Worm (Caenorhabditis elegans) whole organism, L2 larva: ENCODE results near the gene T20B3.14.

ENCODE experiments used
- F13H6.1 ChIP-seq: sonication (generic microtip); optimal IDR thresholded peaks from 2 replicates; lab custom pipeline; 2016; ENCODE audit warnings: missing genetic modification characterization, missing compliant biosample characterization
- R02D3.7 ChIP-seq: fragments of 150-350 bp; optimal IDR thresholded peaks from 2 replicates; lab custom pipeline; 2014; ENCODE audit warnings: missing biosample characterization, missing genetic modification characterization
- alr-1 ChIP-seq: fragments of 150-350 bp; optimal IDR thresholded peaks from 2 replicates; lab custom pipeline; 2014; ENCODE audit warnings: missing biosample characterization, missing genetic modification characterization
- aly-2 ChIP-seq: fragments of 150-350 bp; optimal IDR thresholded peaks from 2 replicates; lab custom pipeline; 2014; ENCODE audit warnings: missing biosample characterization, missing genetic modification characterization
- ama-1 ChIP-seq: fragments of 150-350 bp; optimal IDR thresholded peaks from 2 replicates; lab custom pipeline; 2018; ENCODE audit warnings: inconsistent platforms
- blmp-1 ChIP-seq: sonication (generic microtip); optimal IDR thresholded peaks from 2 replicates; lab custom pipeline; 2017; ENCODE audit warnings: missing genetic modification characterization, mild to moderate bottlenecking, missing compliant biosample characterization, antibody characterized with exemption, moderate library complexity; ENCODE audit not compliant: insufficient read depth
- ceh-16 ChIP-seq: fragments of 150-350 bp; optimal IDR thresholded peaks from 2 replicates; lab custom pipeline; 2014; ENCODE audit warnings: missing biosample characterization, missing genetic modification characterization
- crh-2 ChIP-seq: sonication (generic microtip); optimal IDR thresholded peaks from 2 replicates; lab custom pipeline; 2017; ENCODE audit warnings: missing biosample characterization, missing genetic modification characterization
- dmd-4 ChIP-seq: sonication (generic microtip); optimal IDR thresholded peaks from 2 replicates; lab custom pipeline; 2017; ENCODE audit warnings: missing biosample characterization, missing genetic modification characterization
- egl-27 ChIP-seq: sonication (generic microtip); optimal IDR thresholded peaks from 3 replicates; lab custom pipeline; 2017; ENCODE audit warnings: missing biosample characterization, missing genetic modification reagents, missing genetic modification characterization
- elt-1 ChIP-seq: fragments of 150-350 bp; optimal IDR thresholded peaks from 2 replicates; lab custom pipeline; 2014; ENCODE audit warnings: missing biosample characterization, missing genetic modification characterization
- elt-3 ChIP-seq: sonication (generic microtip); optimal IDR thresholded peaks from 2 replicates; lab custom pipeline; 2017; ENCODE audit warnings: missing biosample characterization, missing genetic modification characterization
- fos-1 ChIP-seq: fragments of 150-350 bp; optimal IDR thresholded peaks from 2 replicates; lab custom pipeline; 2014; ENCODE audit warnings: missing biosample characterization, missing genetic modification characterization
- gmeb-1 ChIP-seq: fragments of 150-350 bp; optimal IDR thresholded peaks from 2 replicates; lab custom pipeline; 2014; ENCODE audit warnings: missing biosample characterization, missing genetic modification characterization
- lin-11 ChIP-seq: fragments of 150-350 bp; sonication (generic microtip); optimal IDR thresholded peaks from 2 replicates; lab custom pipeline; 2014; ENCODE audit warnings: missing biosample characterization, missing genetic modification characterization, inconsistent platforms, mixed read lengths
- lin-13 ChIP-seq: fragments of 150-350 bp; optimal IDR thresholded peaks from 2 replicates; lab custom pipeline; 2014; ENCODE audit warnings: missing biosample characterization, missing genetic modification reagents, missing genetic modification characterization
- lin-39 ChIP-seq: fragments of 150-350 bp; optimal IDR thresholded peaks from 2 replicates; lab custom pipeline; 2014; ENCODE audit warnings: missing biosample characterization, missing genetic modification reagents, missing genetic modification characterization
- lsy-2 ChIP-seq, 2 experiments: fragments of 150-350 bp in 1 of 2; sonication (generic microtip) in 1 of 2; optimal IDR thresholded peaks; 2 replicates each; lab custom pipeline; 2014 to 2017; ENCODE audit warnings: missing biosample characterization in 2 of 2, missing genetic modification characterization in 2 of 2
- mab-5 ChIP-seq: fragments of 150-350 bp; optimal IDR thresholded peaks from 2 replicates; lab custom pipeline; 2014; ENCODE audit warnings: missing biosample characterization, missing genetic modification characterization
- mbf-1 ChIP-seq: sonication (generic microtip); optimal IDR thresholded peaks from 2 replicates; lab custom pipeline; 2017; ENCODE audit warnings: missing biosample characterization, missing genetic modification characterization
- nhr-12 ChIP-seq: fragments of 150-350 bp; optimal IDR thresholded peaks from 2 replicates; lab custom pipeline; 2014; ENCODE audit warnings: missing biosample characterization, missing genetic modification characterization
- nhr-129 ChIP-seq: fragments of 150-350 bp; optimal IDR thresholded peaks from 2 replicates; lab custom pipeline; 2014; ENCODE audit warnings: missing biosample characterization, missing genetic modification characterization
- nhr-21 ChIP-seq: fragments of 150-350 bp; optimal IDR thresholded peaks from 2 replicates; lab custom pipeline; 2014; ENCODE audit warnings: missing biosample characterization, missing genetic modification characterization
- nhr-23 ChIP-seq: fragments of 150-350 bp; optimal IDR thresholded peaks from 2 replicates; lab custom pipeline; 2014; ENCODE audit warnings: missing biosample characterization, missing genetic modification reagents, missing genetic modification characterization
- nhr-25 ChIP-seq: fragments of 150-350 bp; sonication (generic microtip); optimal IDR thresholded peaks from 3 replicates; lab custom pipeline; 2014; ENCODE audit warnings: missing biosample characterization, missing genetic modification characterization
- nhr-6 ChIP-seq: fragments of 150-350 bp; optimal IDR thresholded peaks from 2 replicates; lab custom pipeline; 2014; ENCODE audit warnings: missing biosample characterization, missing genetic modification characterization
- peb-1 ChIP-seq: fragments of 150-350 bp; optimal IDR thresholded peaks from 2 replicates; lab custom pipeline; 2014; ENCODE audit warnings: missing biosample characterization, missing genetic modification characterization
- sma-9 ChIP-seq, 2 experiments: fragments of 150-350 bp in 1 of 2; sonication (generic microtip) in 1 of 2; optimal IDR thresholded peaks; 2 replicates each; lab custom pipeline; 2014 to 2016; ENCODE audit warnings: missing genetic modification characterization in 2 of 2, mild to moderate bottlenecking in 1 of 2, missing biosample characterization in 1 of 2, missing compliant biosample characterization in 1 of 2, missing genetic modification reagents in 1 of 2, moderate library complexity in 1 of 2
- unc-39 ChIP-seq: fragments of 150-350 bp; optimal IDR thresholded peaks from 2 replicates; lab custom pipeline; 2014; ENCODE audit warnings: missing biosample characterization, missing genetic modification characterization
- unc-55 ChIP-seq: fragments of 150-350 bp; sonication (generic microtip); optimal IDR thresholded peaks from 3 replicates; lab custom pipeline; 2014; ENCODE audit warnings: missing biosample characterization, missing genetic modification reagents, missing genetic modification characterization
- unc-62 ChIP-seq: fragments of 150-350 bp; optimal IDR thresholded peaks from 2 replicates; lab custom pipeline; 2014; ENCODE audit warnings: missing biosample characterization, missing genetic modification reagents, missing genetic modification characterization
- ztf-1 ChIP-seq: fragments of 200-800 bp; sonication (Bioruptor generic); conservative IDR thresholded peaks from 2 replicates; pipeline ENCODE4 v1.3.6; 2022; ENCODE audit warnings: missing genetic modification characterization, missing compliant biosample characterization
- ztf-4 ChIP-seq: fragments of 150-350 bp; optimal IDR thresholded peaks from 2 replicates; lab custom pipeline; 2014; ENCODE audit warnings: missing biosample characterization, missing genetic modification characterization

T20B3.14 gene

ce11 chrV:16853956-16854683, 33.0 kb upstream of the T20B3.14 start, which contains the start of the genes clec-35 and clec-27:
clec-35 (minus strand) TSS chrV:16854056.
clec-27 (plus strand) TSS chrV:16854633.
- TF ChIP-seq unc-39 (tag; lab: Kevin White, UChicago) = no peak
- TF ChIP-seq mab-5 (tag; lab: Kevin White, UChicago) = no peak
- TF ChIP-seq lsy-2 (tag; optimal IDR thresholded peaks at IDR 0.05; lab: Kevin White, UChicago) = no peak
- no peak for TF ChIP-seq lin-13 (GFP tag; lab: Kevin White, UChicago)
- no peak for TF ChIP-seq gmeb-1 (tag; lab: Kevin White, UChicago)
- TF ChIP-seq F13H6.1 (tag; lab: Kevin White, UChicago) = no peak
- TF ChIP-seq ama-1 (lab: Kevin White, UChicago) = no peak

ce11 chrV:16852002-16852401, 30.9 kb upstream of the T20B3.14 start, which contains the start of gene clec-37:
clec-37 (minus strand) TSS chrV:16852102.
- TF ChIP-seq F13H6.1 (tag; lab: Kevin White, UChicago) (no peak), unc-55 (GFP tag; lab: Kevin White, UChicago) (no peak)

DNA sequence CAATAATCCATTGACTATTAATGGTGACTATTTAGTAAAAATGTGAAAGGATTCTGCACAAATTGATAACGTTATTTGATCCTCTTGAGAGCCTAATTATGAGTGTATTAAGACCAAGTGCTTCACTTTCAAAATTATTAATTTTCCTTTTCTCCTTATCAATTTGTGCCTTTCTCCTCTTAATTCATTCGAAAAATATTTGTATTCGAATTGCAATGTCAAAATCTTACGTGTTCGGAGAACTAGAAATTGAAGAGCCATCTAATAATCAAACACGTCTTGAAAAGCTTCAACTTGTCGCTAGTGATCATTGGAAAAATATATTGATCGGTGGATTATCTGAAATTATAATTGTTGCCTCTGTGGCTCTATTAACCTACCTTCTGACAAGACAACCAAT, 27.4 kb upstream of the T20B3.14 start, which contains the start of the genes clec-36 and clec-26:
TSS of gene clec-36 (minus strand) at position 101 of the 400 bp plus-strand sequence.
TSS of gene clec-26 (plus strand) at position 114 of the 400 bp plus-strand sequence.
- TF ChIP-seq alr-1 (tag; lab: Kevin White, UChicago) (no peak), lsy-2 (tag; optimal IDR thresholded peaks at IDR 0.05; lab: Kevin White, UChicago) (no peak), crh-2 (tag; lab: Kevin White, UChicago) (no peak), ama-1 (lab: Kevin White, UChicago) (no peak), egl-27 (tag; lab: Kevin White, UChicago) (no peak)
- TF ChIP-seq, all 48 proteins: peak for 0

DNA sequence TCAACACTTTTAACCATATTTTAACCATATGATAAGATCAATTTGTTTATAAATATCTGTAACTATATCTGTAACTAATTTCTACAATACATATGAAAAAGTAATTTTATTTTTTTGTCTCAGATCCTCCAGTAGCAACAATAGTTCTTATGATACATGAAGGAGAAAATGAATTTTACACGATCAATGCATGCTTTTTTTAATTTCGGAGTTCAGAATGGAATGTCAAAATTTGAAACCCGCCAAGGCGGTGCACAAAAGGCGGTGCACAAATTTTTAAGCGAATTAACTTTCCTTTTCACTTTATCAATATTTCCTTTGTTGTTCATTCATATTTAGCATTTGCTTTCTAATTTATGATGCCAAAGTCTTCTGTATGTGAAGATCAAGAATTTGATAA, 21.8 kb upstream of the T20B3.14 start, which contains the start of gene clec-25:
TSS of gene clec-25 (plus strand) at position 301 of the 400 bp plus-strand sequence.
- TF ChIP-seq nhr-23 (tag; lab: Kevin White, UChicago) (no peak), crh-2 (tag; lab: Kevin White, UChicago) (no peak), unc-39 (tag; lab: Kevin White, UChicago) (no peak), ztf-1 (GFP tag; lab: Robert Waterston, UW) (no peak), F13H6.1 (tag; lab: Kevin White, UChicago) (no peak), ztf-4 (tag; lab: Kevin White, UChicago) (no peak), nhr-6 (no peak), ceh-16 (tag; lab: Kevin White, UChicago) (no peak), lin-39 (tag; lab: Kevin White, UChicago) (no peak), nhr-129 (no peak), elt-3 (no peak)

ce11 chrV:16840961-16841360, 19.8 kb upstream of the T20B3.14 start, which contains the start of gene clec-40:
clec-40 (minus strand) TSS chrV:16841061.
- TF ChIP-seq nhr-25 (tag; lab: Kevin White, UChicago) (no peak), nhr-12 (tag; lab: Kevin White, UChicago) (no peak), elt-1 (no peak), sma-9 (GFP tag; optimal IDR thresholded peaks at IDR 0.05; lab: Kevin White, UChicago) (no peak), sma-9 (tag; optimal IDR thresholded peaks at IDR 0.05; lab: Kevin White, UChicago) (no peak), ztf-1 (GFP tag; lab: Robert Waterston, UW) (no peak), unc-62 (GFP tag; lab: Kevin White, UChicago) (no peak), crh-2 (tag; lab: Kevin White, UChicago) (no peak)

- peak; percentile 50 for TF ChIP-seq sma-9 (GFP tag; optimal IDR thresholded peaks at IDR 0.05; lab: Kevin White, UChicago)
- no peak for TF ChIP-seq sma-9 (tag; optimal IDR thresholded peaks at IDR 0.05; lab: Kevin White, UChicago)
- no peak for TF ChIP-seq lsy-2 (tag; optimal IDR thresholded peaks at IDR 0.05; lab: Kevin White, UChicago)
- peak; percentile 76 for TF ChIP-seq fos-1
Measured at ce11 chrV:16840283-16840682, 19.2 kb upstream of the T20B3.14 start.

DNA sequence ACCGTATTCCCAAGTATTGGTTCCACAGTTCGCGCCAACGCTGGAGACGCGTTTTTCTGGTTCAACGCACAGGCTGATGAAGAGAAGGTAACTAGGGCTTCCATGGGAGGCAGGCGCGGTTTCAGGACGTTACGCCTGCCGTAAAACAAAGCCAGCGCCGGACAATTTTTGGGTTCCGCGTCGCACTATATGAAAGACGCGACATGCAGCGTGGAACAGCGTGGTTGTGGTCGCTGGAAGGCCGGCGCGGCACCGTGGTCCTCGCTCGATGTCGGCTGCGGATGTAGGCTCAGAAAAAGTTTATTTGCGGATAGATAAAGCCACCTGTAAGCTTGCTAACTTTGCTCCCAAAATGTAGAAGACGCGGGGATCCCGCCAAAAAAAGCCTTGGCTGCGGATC, 17.3 kb upstream of the T20B3.14 start:
- TF ChIP-seq R02D3.7 (no peak), nhr-25 (tag; lab: Kevin White, UChicago) (no peak), lin-39 (tag; lab: Kevin White, UChicago) (no peak), dmd-4 (tag; lab: Kevin White, UChicago) (no peak), nhr-21 (no peak), lin-11 (tag; lab: Kevin White, UChicago) (no peak), F13H6.1 (tag; lab: Kevin White, UChicago) (no peak), mbf-1 (tag; lab: Kevin White, UChicago) (no peak), blmp-1 (tag; lab: Kevin White, UChicago) (no peak), aly-2 (tag; lab: Kevin White, UChicago) (no peak), nhr-12 (tag; lab: Kevin White, UChicago) (no peak), peb-1 (no peak), mab-5 (tag; lab: Kevin White, UChicago) (no peak), ceh-16 (tag; lab: Kevin White, UChicago) (no peak), elt-3 (no peak)
